Fruit fly (Drosophila melanogaster) whole organism, embryonic: Measurements from ENCODE around the gene CG14423.
A peak's percentile ranks its signal among the peaks of the same experiment; 100 is the strongest.

ENCODE experiments used
- Bteb2 ChIP-seq: fragments of 200-800 bp; sonication (Bioruptor generic); optimal IDR thresholded peaks from 2 replicates; lab custom pipeline; 2016; ENCODE audit warnings: missing biosample characterization, missing genetic modification characterization
- CG10959 ChIP-seq: fragments of 200-800 bp; sonication (Bioruptor generic); IDR thresholded peaks from 2 replicates; pipeline ENCODE4 v1.3.6; 2022; ENCODE audit warnings: missing biosample characterization, missing genetic modification characterization
- CG11456 ChIP-seq: fragments of 200-800 bp; sonication (Bioruptor generic); IDR thresholded peaks from 3 replicates; pipeline ENCODE4 v1.3.6; 2022; ENCODE audit warnings: missing biosample characterization, missing genetic modification characterization
- CG11723 ChIP-seq: fragments of 200-800 bp; sonication (Bioruptor generic); optimal IDR thresholded peaks from 2 replicates; lab custom pipeline; 2017; ENCODE audit warnings: missing biosample characterization, mild to moderate bottlenecking, missing genetic modification characterization
- CG12236 ChIP-seq: fragments of 200-800 bp; sonication (Bioruptor generic); optimal IDR thresholded peaks from 2 replicates; lab custom pipeline; 2016; ENCODE audit warnings: missing biosample characterization, missing genetic modification characterization
- CG14441 ChIP-seq: fragments of 200-800 bp; sonication (Bioruptor generic); IDR thresholded peaks from 2 replicates; pipeline ENCODE4 v1.3.6; 2022; ENCODE audit warnings: missing biosample characterization, missing genetic modification characterization
- CG15601 ChIP-seq: fragments of 200-800 bp; sonication (Bioruptor generic); optimal IDR thresholded peaks from 3 replicates; lab custom pipeline; 2019; ENCODE audit warnings: missing biosample characterization, mild to moderate bottlenecking, missing genetic modification characterization, moderate library complexity
- CG15696 ChIP-seq: fragments of 200-800 bp; sonication (Bioruptor generic); optimal IDR thresholded peaks from 2 replicates; lab custom pipeline; 2019; ENCODE audit warnings: missing biosample characterization, mild to moderate bottlenecking, missing genetic modification characterization, moderate library complexity
- CG1792 ChIP-seq: fragments of 200-800 bp; sonication (Bioruptor generic); optimal IDR thresholded peaks from 2 replicates; lab custom pipeline; 2016; ENCODE audit warnings: missing biosample characterization, missing genetic modification characterization
- CG2889 ChIP-seq: fragments of 200-800 bp; sonication (Bioruptor generic); IDR thresholded peaks from 3 replicates; pipeline ENCODE4 v1.3.6; 2022; ENCODE audit warnings: missing biosample characterization, missing genetic modification characterization
- CG34376 ChIP-seq: fragments of 200-800 bp; sonication (Bioruptor generic); optimal IDR thresholded peaks from 2 replicates; lab custom pipeline; 2018; ENCODE audit warnings: missing biosample characterization, mild to moderate bottlenecking, missing genetic modification characterization
- CG3995 ChIP-seq: fragments of 200-800 bp; sonication (Bioruptor generic); optimal IDR thresholded peaks from 3 replicates; lab custom pipeline; 2016; ENCODE audit warnings: missing biosample characterization, missing genetic modification characterization
- CG6791 ChIP-seq: fragments of 200-800 bp; sonication (Bioruptor generic); IDR thresholded peaks from 3 replicates; pipeline ENCODE4 v1.3.6; 2022; ENCODE audit warnings: missing biosample characterization, missing genetic modification characterization; ENCODE audit not compliant: partially characterized antibody
- CG8281 ChIP-seq: fragments of 200-800 bp; sonication (Bioruptor generic); optimal IDR thresholded peaks from 2 replicates; lab custom pipeline; 2018; ENCODE audit warnings: missing biosample characterization, mild to moderate bottlenecking, missing genetic modification characterization, moderate library complexity
- CG8765 ChIP-seq: fragments of 200-800 bp; sonication (Bioruptor generic); IDR thresholded peaks from 2 replicates; pipeline ENCODE4 v1.3.6; 2022; ENCODE audit warnings: missing biosample characterization, missing genetic modification characterization
- Chrac-16 ChIP-seq: fragments of 200-800 bp; sonication (Bioruptor generic); optimal IDR thresholded peaks from 3 replicates; lab custom pipeline; 2016; ENCODE audit warnings: missing biosample characterization, missing genetic modification characterization
- Dll ChIP-seq: fragments of 200-800 bp; sonication (Bioruptor generic); IDR thresholded peaks from 4 replicates; pipeline ENCODE4 v1.3.6; 2022; ENCODE audit warnings: missing biosample characterization, missing genetic modification characterization; ENCODE audit not compliant: partially characterized antibody
- Doc2 ChIP-seq: fragments of 200-800 bp; sonication (Bioruptor generic); IDR thresholded peaks from 2 replicates; pipeline ENCODE4 v1.3.6; 2022; ENCODE audit warnings: missing biosample characterization, missing genetic modification characterization
- Ets65A ChIP-seq: fragments of 200-800 bp; sonication (Bioruptor generic); peaks from one replicate; lab custom pipeline; 2016; ENCODE audit warnings: missing biosample characterization, missing genetic modification characterization
- Hey ChIP-seq: fragments of 200-800 bp; sonication (Bioruptor generic); optimal IDR thresholded peaks from 3 replicates; lab custom pipeline; 2018; ENCODE audit warnings: missing biosample characterization, mild to moderate bottlenecking, missing genetic modification characterization
- HmgZ ChIP-seq: fragments of 200-800 bp; sonication (Bioruptor generic); optimal IDR thresholded peaks from 2 replicates; lab custom pipeline; 2018; ENCODE audit warnings: missing biosample characterization, mild to moderate bottlenecking, missing genetic modification characterization
- Hr78 ChIP-seq, 2 experiments: fragments of 200-800 bp in 1 of 2; fragments of >200 bp in 1 of 2; sonication (Bioruptor generic) in 1 of 2; optimal IDR thresholded peaks; 2 replicates each; lab custom pipeline; 2017 to 2019; ENCODE audit warnings: missing biosample characterization in 2 of 2, missing genetic modification characterization in 2 of 2, mild to moderate bottlenecking in 1 of 2, moderate library complexity in 1 of 2
- Nf-YB ChIP-seq: fragments of 200-800 bp; sonication (Bioruptor generic); optimal IDR thresholded peaks from 3 replicates; lab custom pipeline; 2019; ENCODE audit warnings: missing biosample characterization, mild to moderate bottlenecking, missing genetic modification characterization, moderate library complexity
- Side ChIP-seq: fragments of 200-800 bp; sonication (Bioruptor generic); optimal IDR thresholded peaks from 2 replicates; lab custom pipeline; 2016; ENCODE audit warnings: missing biosample characterization, missing genetic modification characterization
- Sox102F ChIP-seq: fragments of 200-800 bp; sonication (Bioruptor generic); optimal IDR thresholded peaks from 2 replicates; lab custom pipeline; 2018; ENCODE audit warnings: missing biosample characterization, mild to moderate bottlenecking, missing genetic modification characterization, moderate library complexity
- Spps ChIP-seq: fragments of 200-800 bp; sonication (Bioruptor generic); optimal IDR thresholded peaks from 2 replicates; lab custom pipeline; 2018; ENCODE audit warnings: missing biosample characterization, mild to moderate bottlenecking, missing genetic modification characterization
- Taf1 ChIP-seq: fragments of 200-800 bp; sonication (Bioruptor generic); IDR thresholded peaks from 2 replicates; pipeline ENCODE4 v1.3.6; 2022; ENCODE audit warnings: missing biosample characterization, missing genetic modification characterization
- Vsx1 ChIP-seq: fragments of 200-800 bp; sonication (Bioruptor generic); optimal IDR thresholded peaks from 2 replicates; lab custom pipeline; 2017; ENCODE audit warnings: missing biosample characterization, mild to moderate bottlenecking, missing genetic modification characterization, missing genetic modification reagents
- Xbp1 ChIP-seq: fragments of 200-800 bp; sonication (Bioruptor generic); optimal IDR thresholded peaks from 3 replicates; lab custom pipeline; 2016; ENCODE audit warnings: missing biosample characterization, mild to moderate bottlenecking, missing genetic modification characterization
- abd-A ChIP-seq: fragments of 200-800 bp; sonication (Bioruptor generic); optimal IDR thresholded peaks from 3 replicates; lab custom pipeline; 2019; ENCODE audit warnings: missing biosample characterization, mild to moderate bottlenecking, missing genetic modification characterization, moderate library complexity
- chif ChIP-seq, 2 experiments: fragments of 200-800 bp; sonication (Bioruptor generic); optimal IDR thresholded peaks; 3 replicates each; lab custom pipeline; 2016; ENCODE audit warnings: missing biosample characterization in 2 of 2, missing genetic modification characterization in 2 of 2
- danr ChIP-seq: fragments of 200-800 bp; sonication (Bioruptor generic); IDR thresholded peaks from 2 replicates; pipeline ENCODE4 v1.3.6; 2022; ENCODE audit warnings: missing biosample characterization, missing genetic modification characterization
- dmrt11E ChIP-seq: fragments of 200-800 bp; sonication (Bioruptor generic); optimal IDR thresholded peaks from 3 replicates; lab custom pipeline; 2018; ENCODE audit warnings: missing biosample characterization, mild to moderate bottlenecking, missing genetic modification characterization, moderate library complexity
- exex ChIP-seq: fragments of 200-800 bp; sonication (Bioruptor generic); optimal IDR thresholded peaks from 4 replicates; lab custom pipeline; 2018; ENCODE audit warnings: missing biosample characterization, mild to moderate bottlenecking, missing genetic modification characterization, moderate library complexity
- fd102C ChIP-seq: fragments of 200-800 bp; sonication (Bioruptor generic); optimal IDR thresholded peaks from 2 replicates; lab custom pipeline; 2018; ENCODE audit warnings: missing biosample characterization, mild to moderate bottlenecking, missing genetic modification characterization, moderate library complexity
- ftz-f1 ChIP-seq: fragments of 200-800 bp; sonication (Bioruptor generic); optimal IDR thresholded peaks from 2 replicates; lab custom pipeline; 2016; ENCODE audit warnings: missing biosample characterization, missing genetic modification characterization
- gce ChIP-seq: fragments of 200-800 bp; sonication (Bioruptor generic); IDR thresholded peaks from 3 replicates; pipeline ENCODE4 v1.3.6; 2022; ENCODE audit warnings: missing biosample characterization, missing genetic modification characterization
- gcm ChIP-seq: fragments of 200-800 bp; sonication (Bioruptor generic); optimal IDR thresholded peaks from 2 replicates; lab custom pipeline; 2019; ENCODE audit warnings: missing biosample characterization, mild to moderate bottlenecking, missing genetic modification characterization, moderate library complexity
- hb ChIP-seq: fragments of 200-800 bp; sonication (Bioruptor generic); IDR thresholded peaks from 3 replicates; pipeline ENCODE4 v1.3.6; 2022; ENCODE audit warnings: missing biosample characterization, missing genetic modification characterization; ENCODE audit not compliant: partially characterized antibody
- her ChIP-seq: fragments of 200-800 bp; sonication (Bioruptor generic); optimal IDR thresholded peaks from 2 replicates; lab custom pipeline; 2016; ENCODE audit warnings: missing biosample characterization, missing genetic modification characterization
- lmd ChIP-seq: fragments of 200-800 bp; sonication (Bioruptor generic); IDR thresholded peaks from 2 replicates; pipeline ENCODE4 v1.3.6; 2022; ENCODE audit warnings: missing biosample characterization, missing genetic modification characterization
- mam ChIP-seq: fragments of 200-800 bp; sonication (Bioruptor generic); optimal IDR thresholded peaks from 3 replicates; lab custom pipeline; 2016; ENCODE audit warnings: missing biosample characterization, missing genetic modification characterization
- mirr ChIP-seq: fragments of 200-800 bp; sonication (Bioruptor generic); optimal IDR thresholded peaks from 3 replicates; lab custom pipeline; 2018; ENCODE audit warnings: missing biosample characterization, mild to moderate bottlenecking, missing genetic modification characterization
- pita ChIP-seq: fragments of 200-800 bp; sonication (Bioruptor generic); optimal IDR thresholded peaks from 2 replicates; lab custom pipeline; 2017; ENCODE audit warnings: missing biosample characterization, mild to moderate bottlenecking, missing genetic modification characterization
- pnt ChIP-seq: fragments of 200-800 bp; sonication (Bioruptor generic); optimal IDR thresholded peaks from 3 replicates; lab custom pipeline; 2016; ENCODE audit warnings: missing biosample characterization, missing genetic modification characterization
- seq ChIP-seq: fragments of 200-800 bp; sonication (Bioruptor generic); IDR thresholded peaks from 2 replicates; pipeline ENCODE4 v1.3.6; 2022; ENCODE audit warnings: missing biosample characterization, missing genetic modification characterization
- slou ChIP-seq: fragments of 200-800 bp; sonication (Bioruptor generic); optimal IDR thresholded peaks from 3 replicates; lab custom pipeline; 2016; ENCODE audit warnings: missing biosample characterization, missing genetic modification characterization
- tap ChIP-seq: fragments of 200-800 bp; optimal IDR thresholded peaks from 3 replicates; lab custom pipeline; 2019; ENCODE audit warnings: missing biosample characterization, mild to moderate bottlenecking, missing genetic modification characterization, moderate library complexity
- toy ChIP-seq: fragments of 200-800 bp; sonication (Bioruptor generic); IDR thresholded peaks from 2 replicates; pipeline ENCODE4 v1.3.6; 2022; ENCODE audit warnings: missing biosample characterization, missing genetic modification characterization
- trh ChIP-seq: fragments of 200-800 bp; sonication (Bioruptor generic); optimal IDR thresholded peaks from 2 replicates; lab custom pipeline; 2016; ENCODE audit warnings: missing biosample characterization, missing genetic modification characterization
- wdn ChIP-seq: fragments of 200-800 bp; sonication (Bioruptor generic); IDR thresholded peaks from 2 replicates; pipeline ENCODE4 v1.3.6; 2022; ENCODE audit warnings: missing biosample characterization, missing genetic modification characterization

Gene CG14423

DNA sequence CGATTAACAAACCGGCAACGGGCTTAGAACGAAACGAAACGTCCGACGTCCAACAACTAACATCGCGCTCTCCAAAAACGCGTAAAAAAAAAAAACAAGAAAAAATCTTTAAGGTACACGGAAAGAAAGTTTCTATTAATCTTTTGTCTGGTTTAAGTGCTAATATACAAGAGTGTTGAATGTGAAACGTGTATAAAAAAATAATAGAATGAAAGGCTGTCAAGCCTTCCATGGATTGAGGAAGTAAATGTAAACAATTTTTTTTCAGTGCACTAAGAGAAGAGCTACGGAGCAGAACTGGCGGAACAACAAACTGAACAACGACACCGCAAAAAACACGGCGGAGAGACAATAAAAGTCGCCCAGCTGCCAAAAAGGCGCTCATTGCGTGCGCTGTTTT is 25.5 kb upstream of the CG14423 start, which contains the start of gene CG3588 (continued):
- TF ChIP-seq CG2889 (GFP tag; lab: Robert Waterston, UW) = peak; percentile 50; the same call in 1 of the 3 replicates
- no peak for TF ChIP-seq Side (GFP tag; lab: Kevin White, UChicago)
- TF ChIP-seq CG8281 (tag; lab: Kevin White, UChicago) = no peak
- TF ChIP-seq Xbp1 = peak; percentile 75
- no peak for TF ChIP-seq CG6791 (GFP tag; lab: Robert Waterston, UW)
- peak; percentile 24 to 63 for TF ChIP-seq chif (GFP tag; optimal IDR thresholded peaks at IDR 0.05; lab: Kevin White, UChicago)
- no peak for TF ChIP-seq hb
- peak; percentile 82 for TF ChIP-seq Ets65A (GFP tag; lab: Kevin White, UChicago)
- peak; percentile 70 for TF ChIP-seq wdn
- TF ChIP-seq ftz-f1 (GFP tag; lab: Kevin White, UChicago) = no peak
- no peak for TF ChIP-seq fd102C (GFP tag; lab: Kevin White, UChicago)
- no peak for TF ChIP-seq Doc2 (GFP tag; lab: Robert Waterston, UW)
- TF ChIP-seq Hey (tag; lab: Kevin White, UChicago) = no peak
- peak; percentile 80 for TF ChIP-seq Bteb2
- peak; percentile 85 for TF ChIP-seq her (GFP tag; lab: Kevin White, UChicago)
- no peak for TF ChIP-seq CG15696 (tag; lab: Kevin White, UChicago)
- peak; percentile 45; the same call in 1 of the 2 replicates for TF ChIP-seq CG8765 (GFP tag; lab: Robert Waterston, UW)
- TF ChIP-seq Taf1 (GFP tag; lab: Robert Waterston, UW) = peak; percentile 79
- TF ChIP-seq gcm (GFP tag; lab: Kevin White, UChicago) = no peak
- TF ChIP-seq lmd = peak; percentile 85
- 0 out of 2 replicates have a peak, but pooled peaks have one; percentile 19 for TF ChIP-seq CG10959 (GFP tag; lab: Robert Waterston, UW)
- TF ChIP-seq Dll (GFP tag; lab: Robert Waterston, UW) = no peak
- no peak for TF ChIP-seq pnt (GFP tag; lab: Kevin White, UChicago)
- TF ChIP-seq dmrt11E = no peak
- TF ChIP-seq trh (GFP tag; lab: Kevin White, UChicago) = no peak
- no peak for TF ChIP-seq CG11723
- TF ChIP-seq Nf-YB = peak; percentile 4
- TF ChIP-seq CG14441 = peak; percentile 84
- TF ChIP-seq CG12236 (GFP tag; lab: Kevin White, UChicago) = no peak
- peak; percentile 68 for TF ChIP-seq Chrac-16 (GFP tag; lab: Kevin White, UChicago)
- TF ChIP-seq gce (GFP tag; lab: Robert Waterston, UW) = peak; percentile 56; the same call in 1 of the 3 replicates
- peak; percentile 73 for TF ChIP-seq seq (GFP tag; lab: Robert Waterston, UW)
- TF ChIP-seq toy (GFP tag; lab: Robert Waterston, UW) = 0 out of 2 replicates have a peak, but pooled peaks have one; percentile 46
- TF ChIP-seq Sox102F (GFP tag; lab: Kevin White, UChicago) = peak; percentile 60
- TF ChIP-seq mirr (GFP tag; lab: Kevin White, UChicago) = no peak
- TF ChIP-seq HmgZ (tag; lab: Kevin White, UChicago) = peak; percentile 50
- peak; percentile 7 for TF ChIP-seq CG15601
- TF ChIP-seq CG34376 (GFP tag; lab: Kevin White, UChicago) = peak; percentile 48
- TF ChIP-seq mam (GFP tag; lab: Kevin White, UChicago) = no peak
- no peak for TF ChIP-seq Hr78 (GFP tag; optimal IDR thresholded peaks at IDR 0.05; lab: Kevin White, UChicago)
- TF ChIP-seq pita = no peak
- peak; percentile 32 for TF ChIP-seq tap (tag; lab: Kevin White, UChicago)
- peak; percentile 16 for TF ChIP-seq Vsx1
- peak; percentile 31 for TF ChIP-seq abd-A (tag; lab: Kevin White, UChicago)
- peak; percentile 88 for TF ChIP-seq CG11456
- no peak for TF ChIP-seq exex (tag; lab: Kevin White, UChicago)
- TF ChIP-seq danr (GFP tag; lab: Robert Waterston, UW) = peak; percentile 67
- peak; percentile 5 for TF ChIP-seq CG3995 (GFP tag; lab: Kevin White, UChicago)
- no peak for TF ChIP-seq Spps (tag; lab: Kevin White, UChicago)
- peak; percentile 71 for TF ChIP-seq CG1792 (GFP tag; lab: Kevin White, UChicago)
- peak; percentile 37 for TF ChIP-seq slou (GFP tag; lab: Kevin White, UChicago)
